Worm (Caenorhabditis elegans) whole organism, young adult: ENCODE results near the gene ZK177.2.
A peak's percentile ranks its signal among the peaks of the same experiment; 100 is the strongest.

Experiments used
- B0035.1 ChIP-seq: sonication (generic microtip); optimal IDR thresholded peaks from 2 replicates; lab custom pipeline; 2016; ENCODE audit warnings: missing genetic modification characterization, mild to moderate bottlenecking, missing compliant biosample characterization, missing genotype, missing genetic modification reagents
- C06A6.2 ChIP-seq: fragments of 200-800 bp; sonication (Bioruptor generic); conservative IDR thresholded peaks from 2 replicates; pipeline ENCODE4 v1.3.6; 2022; ENCODE audit warnings: missing genetic modification characterization, missing compliant biosample characterization
- F33H1.4 ChIP-seq: fragments of 200-800 bp; sonication (Bioruptor generic); IDR thresholded peaks from 2 replicates; pipeline ENCODE4 v1.3.6; 2022; ENCODE audit warnings: missing genetic modification reagents, missing genetic modification characterization, missing compliant biosample characterization
- F52B5.7 ChIP-seq: sonication (generic microtip); optimal IDR thresholded peaks from 2 replicates; lab custom pipeline; 2016; ENCODE audit warnings: mild to moderate bottlenecking, missing genetic modification characterization, missing compliant biosample characterization
- F57A8.1 ChIP-seq: fragments of 200-800 bp; sonication (Bioruptor generic); optimal IDR thresholded peaks from 2 replicates; lab custom pipeline; 2018; ENCODE audit warnings: mild to moderate bottlenecking, missing genetic modification characterization, moderate library complexity, missing compliant biosample characterization
- F57C9.4 ChIP-seq: sonication (generic microtip); optimal IDR thresholded peaks from 2 replicates; lab custom pipeline; 2017; ENCODE audit warnings: mild to moderate bottlenecking, missing genetic modification characterization, missing compliant biosample characterization
- K12H6.12 ChIP-seq: fragments of 200-800 bp; sonication (Bioruptor generic); optimal IDR thresholded peaks from 2 replicates; lab custom pipeline; 2018; ENCODE audit warnings: mild to moderate bottlenecking, missing genetic modification characterization, missing compliant biosample characterization
- Y53F4B.3 ChIP-seq: fragments of 200-800 bp; sonication (Bioruptor generic); IDR thresholded peaks from 2 replicates; pipeline ENCODE4 v1.3.6; 2022; ENCODE audit warnings: missing genetic modification reagents, missing genetic modification characterization, missing compliant biosample characterization
- Y56A3A.18 ChIP-seq: fragments of 200-800 bp; sonication (Bioruptor generic); IDR thresholded peaks from 2 replicates; pipeline ENCODE4 v1.3.6; 2022; ENCODE audit warnings: missing genetic modification reagents, missing genetic modification characterization, missing compliant biosample characterization
- ZK185.1 ChIP-seq: sonication (generic microtip); optimal IDR thresholded peaks from 2 replicates; lab custom pipeline; 2016; ENCODE audit warnings: mild to moderate bottlenecking, missing genetic modification characterization, missing compliant biosample characterization; ENCODE audit not compliant: poor library complexity, severe bottlenecking
- akir-1 ChIP-seq: fragments of 200-800 bp; sonication (Bioruptor generic); optimal IDR thresholded peaks from 2 replicates; lab custom pipeline; 2018; ENCODE audit warnings: mild to moderate bottlenecking, missing genetic modification characterization, moderate library complexity, missing compliant biosample characterization
- atf-7 ChIP-seq: sonication (generic microtip); optimal IDR thresholded peaks from 2 replicates; lab custom pipeline; 2017; ENCODE audit warnings: mild to moderate bottlenecking, missing genetic modification characterization, missing compliant biosample characterization
- attf-5 ChIP-seq: fragments of 200-800 bp; sonication (Bioruptor generic); optimal IDR thresholded peaks from 2 replicates; lab custom pipeline; 2018; ENCODE audit warnings: mild to moderate bottlenecking, missing genetic modification characterization, missing compliant biosample characterization
- ceh-58 ChIP-seq: fragments of 200-800 bp; sonication (Bioruptor generic); IDR thresholded peaks from 2 replicates; pipeline ENCODE4 v1.3.6; 2022; ENCODE audit warnings: missing genetic modification characterization, missing compliant biosample characterization
- egl-44 ChIP-seq: fragments of 200-800 bp; sonication (Bioruptor generic); IDR thresholded peaks from 2 replicates; pipeline ENCODE4 v1.3.6; 2022; ENCODE audit warnings: missing genetic modification reagents, missing genetic modification characterization, missing compliant biosample characterization
- egrh-3 ChIP-seq: fragments of 200-800 bp; sonication (Bioruptor generic); IDR thresholded peaks from 2 replicates; pipeline ENCODE4 v1.3.6; 2022; ENCODE audit warnings: missing genetic modification reagents, missing genetic modification characterization, missing compliant biosample characterization
- him-1 ChIP-seq: sonication (generic microtip); optimal IDR thresholded peaks from 2 replicates; lab custom pipeline; 2016; ENCODE audit warnings: missing genotype, missing genetic modification reagents, missing genetic modification characterization, missing compliant biosample characterization
- hlh-12 ChIP-seq: sonication (generic microtip); optimal IDR thresholded peaks from 2 replicates; lab custom pipeline; 2016; ENCODE audit warnings: missing genetic modification characterization, missing compliant biosample characterization
- lin-35 ChIP-seq, 3 experiments: fragments of 150-350 bp in 2 of 3; sonication (generic microtip) in 1 of 3; optimal IDR thresholded peaks; 2 replicates each; lab custom pipeline; 2014 to 2018; ENCODE audit warnings: missing biosample characterization in 3 of 3, missing genetic modification characterization in 3 of 3, missing genetic modification reagents in 3 of 3
- lsy-27 ChIP-seq: sonication (generic microtip); optimal IDR thresholded peaks from 2 replicates; lab custom pipeline; 2017; ENCODE audit warnings: missing genetic modification characterization, mild to moderate bottlenecking, missing compliant biosample characterization, antibody characterized with exemption, missing genotype, borderline replicate concordance; ENCODE audit not compliant: insufficient read depth
- mes-4 ChIP-seq: sonication (generic microtip); optimal IDR thresholded peaks from 2 replicates; lab custom pipeline; 2016; ENCODE audit warnings: missing genotype, missing genetic modification characterization, missing compliant biosample characterization
- nfya-2 ChIP-seq: fragments of 200-800 bp; sonication (Bioruptor generic); IDR thresholded peaks from 2 replicates; pipeline ENCODE4 v1.3.6; 2022; ENCODE audit warnings: missing genetic modification reagents, missing genetic modification characterization, missing compliant biosample characterization
- nhr-27 ChIP-seq: fragments of 200-800 bp; sonication (Bioruptor generic); optimal IDR thresholded peaks from 2 replicates; lab custom pipeline; 2018; ENCODE audit warnings: mild to moderate bottlenecking, missing genetic modification characterization, moderate library complexity, missing compliant biosample characterization
- nhr-80 ChIP-seq: sonication (generic microtip); optimal IDR thresholded peaks from 2 replicates; lab custom pipeline; 2016; ENCODE audit warnings: missing genetic modification characterization, missing compliant biosample characterization
- snpc-3.4 ChIP-seq: sonication (generic microtip); optimal IDR thresholded peaks from 2 replicates; lab custom pipeline; 2017; ENCODE audit warnings: missing genetic modification characterization, mild to moderate bottlenecking, missing compliant biosample characterization, antibody characterized with exemption, moderate library complexity, missing genotype, missing genetic modification reagents
- snpc-4 ChIP-seq, 5 experiments: fragments of 150-350 bp in 1 of 5; sonication (generic microtip) in 4 of 5; optimal IDR thresholded peaks; 2 replicates each; lab custom pipeline; 2014 to 2018; ENCODE audit warnings: missing genetic modification characterization in 5 of 5, missing biosample characterization in 3 of 5, antibody characterized with exemption in 2 of 5, mild to moderate bottlenecking in 2 of 5, missing compliant biosample characterization in 2 of 5, missing genotype in 2 of 5, moderate library complexity in 2 of 5, missing genetic modification reagents in 1 of 5
- unc-130 ChIP-seq: sonication (generic microtip); optimal IDR thresholded peaks from 2 replicates; lab custom pipeline; 2016; ENCODE audit warnings: missing genetic modification reagents, missing genetic modification characterization, missing compliant biosample characterization
- unc-62 ChIP-seq: fragments of 150-350 bp; optimal IDR thresholded peaks from 2 replicates; lab custom pipeline; 2014; ENCODE audit warnings: missing biosample characterization, missing genetic modification reagents, missing genetic modification characterization
- zim-3 ChIP-seq: sonication (generic microtip); optimal IDR thresholded peaks from 2 replicates; lab custom pipeline; 2017; ENCODE audit warnings: mild to moderate bottlenecking, missing genetic modification characterization, moderate library complexity, missing compliant biosample characterization

The ZK177.2 gene

DNA sequence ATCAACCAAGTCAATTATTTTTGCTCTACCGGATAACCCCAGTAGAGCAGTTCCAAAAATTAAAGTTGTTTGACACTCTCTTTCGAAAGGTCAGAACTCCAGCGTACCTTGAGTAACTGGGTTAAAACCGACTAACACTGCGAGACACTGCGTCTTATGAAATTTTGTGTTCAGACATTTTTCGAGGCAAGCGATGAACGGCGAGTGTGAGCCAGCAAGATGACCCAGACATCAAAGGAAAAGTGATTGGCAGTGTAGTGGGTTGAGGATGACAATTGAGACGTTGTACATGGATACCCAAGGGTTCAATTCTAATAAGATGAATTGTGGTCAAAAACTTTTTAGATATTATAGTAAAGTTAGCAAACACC lies 25.1 kb downstream of the ZK177.2 start (continued):
- TF ChIP-seq akir-1 (no peak), nhr-80 (tag; lab: Kevin White, UChicago) (peak; percentile 11), nfya-2 (GFP tag; lab: Robert Waterston, UW) (no peak), nhr-27 (tag; lab: Kevin White, UChicago) (no peak), F57C9.4 (tag; lab: Kevin White, UChicago) (no peak), him-1 (tag; lab: Kevin White, UChicago) (no peak), F52B5.7 (no peak), attf-5 (GFP tag; lab: Kevin White, UChicago) (peak; percentile 34)

DNA sequence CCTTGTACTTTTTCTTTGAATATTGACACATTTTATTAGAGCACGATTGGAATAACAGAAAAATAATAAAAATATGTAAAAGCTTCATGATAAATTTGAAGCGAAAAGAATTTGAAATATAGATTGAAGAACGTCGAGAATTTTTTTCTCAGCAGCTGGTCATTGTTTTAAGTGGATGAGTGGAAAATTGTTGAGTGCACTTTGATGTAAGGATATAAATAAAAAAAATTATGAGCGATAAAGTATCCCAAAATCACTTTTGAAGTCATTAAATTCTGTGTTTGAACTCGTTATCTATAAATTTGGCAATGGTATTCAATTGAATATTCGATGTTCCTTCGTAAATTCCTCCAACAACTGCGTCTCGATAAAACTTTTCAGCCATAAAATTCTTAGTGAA lies 25.8 kb downstream of the ZK177.2 start, which contains the start of gene ins-13:
Gene ins-13 (minus strand): TSS at position 101 of the 400 bp plus-strand sequence.
- TF ChIP-seq ZK185.1 (peak; percentile 29), K12H6.12 (tag; lab: Kevin White, UChicago) (no peak), snpc-3.4 (tag; lab: Kevin White, UChicago) (no peak)

DNA sequence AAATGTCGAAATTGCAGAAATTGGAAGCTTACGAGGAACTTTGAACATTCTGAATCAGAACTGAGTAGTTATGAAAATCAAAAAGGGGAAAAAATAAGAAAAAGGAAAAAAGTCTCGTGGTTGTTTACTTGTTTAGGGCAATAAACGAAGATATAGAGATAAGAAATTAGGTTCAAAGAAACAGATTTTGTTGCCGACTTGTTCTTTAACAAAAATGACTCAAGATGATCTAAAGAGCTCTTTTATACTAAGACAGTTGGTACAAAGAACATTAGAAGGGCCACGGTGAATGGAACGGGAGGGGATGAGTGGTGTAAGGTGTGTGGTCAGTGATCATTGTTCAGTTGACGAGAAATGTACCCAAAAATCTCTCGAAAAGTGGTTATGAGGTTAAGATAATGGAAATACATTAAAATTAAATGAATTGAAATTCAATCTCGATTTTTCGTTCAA lies 28.5 kb downstream of the ZK177.2 start, which contains the start of gene acdh-2:
Gene acdh-2 (minus strand): TSS at position 51 of the 453 bp plus-strand sequence.
- TF ChIP-seq snpc-4 (GFP tag; optimal IDR thresholded peaks at IDR 0.05; lab: Kevin White, UChicago): no peak
- peak in 2 of 4 experiments; percentile 3 to 50 for TF ChIP-seq snpc-4 (tag; optimal IDR thresholded peaks at IDR 0.05; lab: Kevin White, UChicago)
- TF ChIP-seq C06A6.2 (GFP tag; lab: Robert Waterston, UW): no peak
- TF ChIP-seq, all 124 proteins: peak for 1

DNA sequence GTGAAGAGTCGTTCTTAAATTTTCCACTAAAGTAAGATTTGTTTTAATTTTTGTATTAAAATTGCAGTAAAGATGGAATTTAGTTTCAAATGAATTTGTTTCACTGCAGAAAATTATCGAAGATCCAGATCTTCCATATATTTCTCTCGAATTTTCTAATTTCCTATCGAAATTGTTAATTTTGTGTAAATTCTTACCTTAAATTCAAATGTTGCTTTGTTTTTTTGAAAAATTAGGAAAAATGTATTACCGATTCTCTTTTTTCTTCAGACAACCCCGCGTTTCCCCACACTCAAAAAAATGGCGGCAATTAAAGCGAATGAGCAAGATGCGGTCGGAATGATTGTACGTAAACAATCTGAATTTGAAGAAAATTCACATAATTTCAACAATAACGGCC lies 30.7 kb downstream of the ZK177.2 start, which contains the start of gene C17C3.6:
Gene C17C3.6 (plus strand): TSS at position 301 of the 400 bp plus-strand sequence.
- TF ChIP-seq F33H1.4 (GFP tag; lab: Robert Waterston, UW) (no peak), Y53F4B.3 (GFP tag; lab: Robert Waterston, UW) (no peak), ceh-58 (no peak), lin-35 (GFP tag; optimal IDR thresholded peaks at IDR 0.05; lab: Kevin White, UChicago) (no peak), unc-62 (no peak), atf-7 (tag; lab: Kevin White, UChicago) (no peak)

DNA sequence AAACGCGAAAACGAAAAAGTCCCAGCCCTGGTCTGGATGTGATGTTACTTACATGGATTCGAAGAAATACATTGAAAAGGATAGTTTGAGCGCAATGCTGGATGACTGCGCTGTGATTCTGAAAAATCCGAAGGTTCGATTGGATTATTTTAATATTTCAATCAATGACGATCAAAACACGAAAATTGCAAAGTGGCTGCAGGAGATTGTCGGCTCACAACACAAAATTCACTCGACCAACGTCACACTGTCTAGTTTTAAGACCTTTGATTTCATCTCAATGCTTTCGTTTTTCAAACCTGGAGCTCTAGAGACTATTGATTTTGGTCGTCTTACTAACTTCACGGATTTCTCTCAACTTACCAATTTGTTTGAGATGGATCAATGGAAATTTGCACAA lies 32.5 kb downstream of the ZK177.2 start, which contains the start of gene C17C3.5:
Gene C17C3.5 (plus strand): TSS at position 301 of the 400 bp plus-strand sequence.
- TF ChIP-seq hlh-12 (tag; lab: Kevin White, UChicago): no peak
- TF ChIP-seq lsy-27 (tag; lab: Kevin White, UChicago): no peak
- no peak for TF ChIP-seq egl-44 (GFP tag; lab: Robert Waterston, UW)
- TF ChIP-seq egrh-3 (GFP tag; lab: Robert Waterston, UW): no peak
- no peak for TF ChIP-seq B0035.1 (tag; lab: Kevin White, UChicago)
- TF ChIP-seq F52B5.7: no peak
- no peak for TF ChIP-seq mes-4 (tag; lab: Kevin White, UChicago)
- TF ChIP-seq Y56A3A.18: no peak

DNA sequence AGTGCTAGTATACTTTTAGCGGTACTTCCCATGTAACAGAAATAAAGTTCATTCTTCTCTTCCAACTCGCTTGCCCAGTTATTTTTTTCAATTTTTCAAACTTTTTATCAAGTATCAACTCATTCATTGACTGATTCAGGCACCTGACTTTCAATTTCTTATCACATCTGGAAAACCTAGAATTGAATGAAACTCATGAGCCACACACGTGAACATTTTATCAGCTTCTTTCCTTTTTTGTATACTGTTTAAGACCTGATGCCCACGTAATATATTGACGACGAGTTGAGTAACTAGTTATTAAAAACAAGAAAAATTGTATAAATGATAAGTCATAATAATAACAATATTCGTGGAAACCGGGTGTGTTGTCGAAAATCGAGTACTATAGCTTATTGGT lies 34.5 kb downstream of the ZK177.2 start:
- TF ChIP-seq nhr-80 (tag; lab: Kevin White, UChicago) (peak; percentile 2), zim-3 (tag; lab: Kevin White, UChicago) (no peak)
- TF ChIP-seq, all 124 proteins: peak for 1

- TF ChIP-seq F57A8.1 (GFP tag; lab: Kevin White, UChicago): no peak
- no peak for TF ChIP-seq unc-130 (GFP tag; lab: Kevin White, UChicago)
These were observed 35.3 kb downstream of the ZK177.2 start, which contains the start of gene ins-12 for ce11 chrII:5554317-5554716. ins-12 (plus strand) TSS chrII:5554617.
